Worm (Caenorhabditis elegans) whole organism, L3 larva: ENCODE results near the gene C45B2.1.

Source experiments
- egl-5 ChIP-seq: fragments of 150-350 bp; optimal IDR thresholded peaks from 2 replicates; lab custom pipeline; 2017; ENCODE audit warnings: missing biosample characterization, missing genetic modification reagents, missing genetic modification characterization, inconsistent platforms
- elt-2 ChIP-seq: sonication (generic microtip); optimal IDR thresholded peaks from 2 replicates; lab custom pipeline; 2016; ENCODE audit warnings: missing genetic modification reagents, mild to moderate bottlenecking, missing genetic modification characterization, missing compliant biosample characterization
- fkh-10 ChIP-seq: sonication (generic microtip); optimal IDR thresholded peaks from 2 replicates; lab custom pipeline; 2017; ENCODE audit warnings: missing biosample characterization, missing genetic modification reagents, missing genetic modification characterization
- hmg-11 ChIP-seq: sonication (generic microtip); optimal IDR thresholded peaks from 2 replicates; lab custom pipeline; 2016; ENCODE audit warnings: missing genetic modification characterization, missing compliant biosample characterization
- nfya-1 ChIP-seq: sonication (generic microtip); optimal IDR thresholded peaks from 2 replicates; lab custom pipeline; 2017; ENCODE audit warnings: missing genetic modification characterization, mild to moderate bottlenecking, missing compliant biosample characterization, antibody characterized with exemption, moderate library complexity; ENCODE audit not compliant: insufficient read depth
- nhr-237 ChIP-seq: fragments of 150-350 bp; optimal IDR thresholded peaks from 2 replicates; lab custom pipeline; 2014; ENCODE audit warnings: missing biosample characterization, missing genetic modification characterization
- pha-4 ChIP-seq: fragments of 150-350 bp; optimal IDR thresholded peaks from 2 replicates; lab custom pipeline; 2014; ENCODE audit warnings: missing biosample characterization, missing genetic modification reagents, missing genetic modification characterization
- snpc-4 ChIP-seq: fragments of 150-350 bp; optimal IDR thresholded peaks from 2 replicates; lab custom pipeline; 2014; ENCODE audit warnings: missing biosample characterization, missing genetic modification characterization
- zag-1 ChIP-seq: fragments of 150-350 bp; optimal IDR thresholded peaks from 2 replicates; lab custom pipeline; 2014; ENCODE audit warnings: missing biosample characterization, missing genetic modification characterization
- ztf-11 ChIP-seq: fragments of 150-350 bp; optimal IDR thresholded peaks from 2 replicates; lab custom pipeline; 2014; ENCODE audit warnings: missing biosample characterization, missing genetic modification characterization
- ztf-4 ChIP-seq: fragments of 150-350 bp; optimal IDR thresholded peaks from 2 replicates; lab custom pipeline; 2014; ENCODE audit warnings: missing biosample characterization, missing genetic modification characterization

DNA sequence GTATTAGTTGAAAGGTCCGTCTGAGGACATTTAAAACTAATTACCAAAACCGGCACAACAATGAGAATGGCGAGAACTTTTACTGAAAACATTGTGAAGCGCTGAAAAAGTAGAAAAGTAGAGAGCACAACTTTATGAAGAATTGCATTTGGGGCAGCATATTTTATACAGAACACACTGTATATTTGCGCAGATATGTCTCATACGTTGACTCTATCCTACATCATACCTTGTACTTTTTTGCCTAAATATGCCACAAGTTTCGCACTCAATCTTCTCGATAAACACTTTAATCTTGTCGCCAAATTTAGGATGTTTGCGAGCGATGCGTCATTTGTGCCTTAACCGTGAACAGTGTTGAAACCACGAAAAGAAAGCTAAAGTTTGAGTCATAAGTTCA is 17.4 kb downstream of the C45B2.1 start, which contains the start of gene C15H9.11:
- TF ChIP-seq pha-4 (tag; lab: Kevin White, UChicago) (no peak), zag-1 (no peak), ztf-4 (tag; lab: Kevin White, UChicago) (no peak), snpc-4 (tag; lab: Kevin White, UChicago) (no peak), ztf-11 (tag; lab: Kevin White, UChicago) (no peak), nhr-237 (tag; lab: Kevin White, UChicago) (no peak), nfya-1 (tag; lab: Kevin White, UChicago) (no peak), egl-5 (no peak), hmg-11 (tag; lab: Kevin White, UChicago) (no peak), elt-2 (tag; lab: Kevin White, UChicago) (no peak), fkh-10 (GFP tag; lab: Kevin White, UChicago) (no peak)
